Worm (Caenorhabditis elegans) whole organism, midembryonic: Measurements from ENCODE around the gene srd-55.

Source experiments
- T22C8.4 ChIP-seq: fragments of 200-800 bp; sonication (Bioruptor generic); IDR thresholded peaks from 2 replicates; pipeline ENCODE4 v1.3.6; 2022; ENCODE audit warnings: missing genetic modification characterization, missing compliant biosample characterization
- flt-1 ChIP-seq: fragments of 200-800 bp; sonication (Bioruptor generic); IDR thresholded peaks from 2 replicates; pipeline ENCODE4 v1.3.6; 2022; ENCODE audit warnings: missing genetic modification characterization, missing compliant biosample characterization
- klf-2 ChIP-seq: fragments of 200-800 bp; sonication (Bioruptor generic); conservative IDR thresholded peaks from 2 replicates; pipeline ENCODE4 v1.3.6; 2022; ENCODE audit warnings: missing genetic modification reagents, missing genetic modification characterization, missing compliant biosample characterization

- TF ChIP-seq flt-1 (GFP tag; lab: Robert Waterston, UW) = no peak
- TF ChIP-seq klf-2 (GFP tag; lab: Robert Waterston, UW) = no peak
- no peak for TF ChIP-seq T22C8.4 (GFP tag; lab: Robert Waterston, UW)
Observed at ce11 chrII:7457210-7457609, 48.9 kb downstream of the srd-55 start, which contains the start of gene D1022.4.
